Fruit fly (Drosophila melanogaster) whole organism, wandering third instar larva: ENCODE results near the gene CG15891.

Experiments used
- Abd-B ChIP-seq: fragments of >200 bp; optimal IDR thresholded peaks from 2 replicates; lab custom pipeline; 2017; ENCODE audit warnings: missing biosample characterization, missing genetic modification characterization
- CG9705 ChIP-seq: fragments of 200-800 bp; sonication (Bioruptor generic); optimal IDR thresholded peaks from 2 replicates; lab custom pipeline; 2018; ENCODE audit warnings: missing biosample characterization, mild to moderate bottlenecking, missing genetic modification characterization
- CrebA ChIP-seq: fragments of 200-800 bp; sonication (Bioruptor generic); optimal IDR thresholded peaks from 2 replicates; lab custom pipeline; 2016; ENCODE audit warnings: missing biosample characterization, mild to moderate bottlenecking, missing genetic modification characterization, borderline replicate concordance
- Dfd ChIP-seq: fragments of >200 bp; optimal IDR thresholded peaks from 2 replicates; lab custom pipeline; 2017; ENCODE audit warnings: missing biosample characterization, missing genetic modification characterization
- Dif ChIP-seq: fragments of 200-275, 200-300 bp; sonication (Bioruptor generic); optimal IDR thresholded peaks from 2 replicates; lab custom pipeline; 2018; ENCODE audit warnings: missing biosample characterization, missing genetic modification characterization; ENCODE audit not compliant: partially characterized antibody
- GATAd ChIP-seq: sonication (Bioruptor generic); optimal IDR thresholded peaks from 2 replicates; lab custom pipeline; 2016; ENCODE audit warnings: missing biosample characterization, missing genetic modification characterization
- HLH106 ChIP-seq: fragments of 200-800 bp; optimal IDR thresholded peaks from 3 replicates; lab custom pipeline; 2019; ENCODE audit warnings: missing biosample characterization, mild to moderate bottlenecking, missing genetic modification characterization, moderate library complexity
- Hnf4 ChIP-seq: fragments of 200-800 bp; sonication (Bioruptor generic); optimal IDR thresholded peaks from 2 replicates; lab custom pipeline; 2016; ENCODE audit warnings: missing biosample characterization, mild to moderate bottlenecking, missing genetic modification characterization
- Hr78 ChIP-seq: fragments of >200 bp; optimal IDR thresholded peaks from 2 replicates; lab custom pipeline; 2017; ENCODE audit warnings: missing biosample characterization, missing genetic modification characterization
- Hr83 ChIP-seq: fragments of 200-300 bp; sonication (Bioruptor generic); optimal IDR thresholded peaks from 2 replicates; lab custom pipeline; 2016; ENCODE audit warnings: missing biosample characterization, mild to moderate bottlenecking, missing genetic modification characterization, moderate library complexity; ENCODE audit not compliant: poor library complexity, severe bottlenecking
- Mio ChIP-seq: sonication (Bioruptor generic); optimal IDR thresholded peaks from 2 replicates; lab custom pipeline; 2016; ENCODE audit warnings: missing biosample characterization, missing genetic modification characterization
- N ChIP-seq: fragments of >200 bp; optimal IDR thresholded peaks from 2 replicates; lab custom pipeline; 2018; ENCODE audit warnings: missing biosample characterization, missing external identifiers, missing genetic modification characterization
- OdsH ChIP-seq: fragments of 200-800 bp; sonication (Bioruptor generic); optimal IDR thresholded peaks from 2 replicates; lab custom pipeline; 2016; ENCODE audit warnings: missing biosample characterization, mild to moderate bottlenecking, missing genetic modification characterization
- Rel ChIP-seq, 2 experiments: fragments of 200-800 bp; sonication (Bioruptor generic) in 1 of 2; optimal IDR thresholded peaks; 2 replicates in 1 of 2; 3 replicates in 1 of 2; lab custom pipeline; 2016 to 2019; ENCODE audit warnings: mild to moderate bottlenecking in 2 of 2, missing biosample characterization in 2 of 2, missing genetic modification characterization in 2 of 2, moderate library complexity in 1 of 2
- Sp1 ChIP-seq: fragments of 200-800 bp; sonication (Bioruptor generic); optimal IDR thresholded peaks from 3 replicates; lab custom pipeline; 2019; ENCODE audit warnings: missing biosample characterization, mild to moderate bottlenecking, missing genetic modification characterization, moderate library complexity
- br ChIP-seq: fragments of 200-800 bp; sonication (Bioruptor generic); optimal IDR thresholded peaks from 2 replicates; lab custom pipeline; 2016; ENCODE audit warnings: missing biosample characterization, missing genetic modification characterization
- brk ChIP-seq: fragments of 200-800 bp; sonication (Bioruptor generic); optimal IDR thresholded peaks from 2 replicates; lab custom pipeline; 2016; ENCODE audit warnings: missing biosample characterization, mild to moderate bottlenecking, missing genetic modification characterization
- dl ChIP-seq, 2 experiments: fragments of 175-275, 200-275 bp in 1 of 2; fragments of 200-275 bp in 1 of 2; sonication (Bioruptor generic); optimal IDR thresholded peaks; lab custom pipeline; 2018; ENCODE audit warnings: mild to moderate bottlenecking in 2 of 2, missing biosample characterization in 2 of 2, missing genetic modification characterization in 2 of 2, moderate library complexity in 2 of 2; ENCODE audit not compliant: partially characterized antibody in 2 of 2, insufficient read depth in 1 of 2
- dmrt93B ChIP-seq: fragments of 200-800 bp; sonication (Bioruptor generic); optimal IDR thresholded peaks from 2 replicates; lab custom pipeline; 2018; ENCODE audit warnings: missing biosample characterization, mild to moderate bottlenecking, missing genetic modification characterization
- dsf ChIP-seq: sonication (Bioruptor generic); optimal IDR thresholded peaks from 2 replicates; lab custom pipeline; 2016; ENCODE audit warnings: missing biosample characterization, missing genetic modification characterization, borderline replicate concordance
- ey ChIP-seq: fragments of 200-800 bp; sonication (Bioruptor generic); optimal IDR thresholded peaks from 2 replicates; lab custom pipeline; 2016; ENCODE audit warnings: missing biosample characterization, missing genetic modification characterization
- foxo ChIP-seq, 2 experiments: fragments of 200-800 bp; sonication (Bioruptor generic); optimal IDR thresholded peaks; 2 replicates in 1 of 2; 3 replicates in 1 of 2; lab custom pipeline; 2016 to 2017; ENCODE audit warnings: missing biosample characterization in 2 of 2, missing genetic modification characterization in 2 of 2
- fru ChIP-seq: fragments of 200-800 bp; sonication (Bioruptor generic); optimal IDR thresholded peaks from 3 replicates; lab custom pipeline; 2016; ENCODE audit warnings: missing biosample characterization, mild to moderate bottlenecking, missing genetic modification characterization
- h ChIP-seq: fragments of 200-800 bp; sonication (Bioruptor generic); optimal IDR thresholded peaks from 3 replicates; lab custom pipeline; 2016; ENCODE audit warnings: missing biosample characterization, mild to moderate bottlenecking, missing genetic modification characterization
- psq ChIP-seq: fragments of 200-800 bp; sonication (Bioruptor generic); optimal IDR thresholded peaks from 3 replicates; lab custom pipeline; 2017; ENCODE audit warnings: missing biosample characterization, mild to moderate bottlenecking, missing genetic modification characterization, moderate library complexity
- rgr ChIP-seq: fragments of 200-800 bp; sonication (Bioruptor generic); optimal IDR thresholded peaks from 3 replicates; lab custom pipeline; 2016; ENCODE audit warnings: missing biosample characterization, mild to moderate bottlenecking, missing genetic modification characterization
- sv ChIP-seq: fragments of 200-800 bp; sonication (Bioruptor generic); optimal IDR thresholded peaks from 3 replicates; lab custom pipeline; 2016; ENCODE audit warnings: missing biosample characterization, missing genetic modification characterization
- tai ChIP-seq: sonication (Bioruptor generic); optimal IDR thresholded peaks from 2 replicates; lab custom pipeline; 2016; ENCODE audit warnings: missing biosample characterization, missing genetic modification characterization
- usp ChIP-seq: fragments of >200 bp; optimal IDR thresholded peaks from 2 replicates; lab custom pipeline; 2017; ENCODE audit warnings: missing biosample characterization, missing genetic modification characterization

CG15891 gene

dm6 chrX:6341678-6342077 lies 46.5 kb upstream of the CG15891 start:
- peak; percentile 43 for TF ChIP-seq psq (GFP tag; lab: Kevin White, UChicago)
- no peak for TF ChIP-seq Abd-B (GFP tag; lab: Kevin White, UChicago)
- no peak for TF ChIP-seq Rel (GFP tag; optimal IDR thresholded peaks at IDR 0.05; lab: Kevin White, UChicago)
- TF ChIP-seq Rel (tag; optimal IDR thresholded peaks at IDR 0.05; lab: Kevin White, UChicago) = peak; percentile 7
- no peak for TF ChIP-seq CG9705 (GFP tag; lab: Kevin White, UChicago)
- TF ChIP-seq CrebA (GFP tag; lab: Kevin White, UChicago) = no peak

dm6 chrX:6340593-6341068 lies 45.5 kb upstream of the CG15891 start:
- TF ChIP-seq Hr78 (GFP tag; lab: Kevin White, UChicago) = no peak
- TF ChIP-seq Rel (GFP tag; optimal IDR thresholded peaks at IDR 0.05; lab: Kevin White, UChicago) = no peak
- TF ChIP-seq Rel (tag; optimal IDR thresholded peaks at IDR 0.05; lab: Kevin White, UChicago) = peak; percentile 42
- peak; percentile 92 for TF ChIP-seq Sp1 (GFP tag; lab: Kevin White, UChicago)
- TF ChIP-seq HLH106 (tag; lab: Kevin White, UChicago) = peak; percentile 88
- TF ChIP-seq dmrt93B (GFP tag; lab: Kevin White, UChicago) = peak; percentile 85
- no peak for TF ChIP-seq dsf
- peak; percentile 73 for TF ChIP-seq rgr (GFP tag; lab: Kevin White, UChicago)
- no peak for TF ChIP-seq Hr83 (GFP tag; lab: Kevin White, UChicago)
- TF ChIP-seq psq (GFP tag; lab: Kevin White, UChicago) = peak; percentile 51
- TF ChIP-seq Hnf4 (GFP tag; lab: Kevin White, UChicago) = peak; percentile 49
- peak; percentile 57 for TF ChIP-seq ey (GFP tag; lab: Kevin White, UChicago)
- peak; percentile 79 for TF ChIP-seq br (GFP tag; lab: Kevin White, UChicago)
- no peak for TF ChIP-seq tai (GFP tag; lab: Kevin White, UChicago)
- peak; percentile 72 for TF ChIP-seq CG9705 (GFP tag; lab: Kevin White, UChicago)
- peak in 1 of 2 experiments; percentile 78 for TF ChIP-seq foxo (GFP tag; optimal IDR thresholded peaks at IDR 0.05; lab: Kevin White, UChicago)
- TF ChIP-seq h (GFP tag; lab: Kevin White, UChicago) = peak; percentile 75
- peak; percentile 78 for TF ChIP-seq fru (GFP tag; lab: Kevin White, UChicago)
- TF ChIP-seq sv = peak; percentile 66
- TF ChIP-seq OdsH (GFP tag; lab: Kevin White, UChicago) = peak; percentile 76
- TF ChIP-seq N = no peak
- no peak for TF ChIP-seq Dfd (GFP tag; lab: Kevin White, UChicago)
- TF ChIP-seq GATAd (GFP tag; lab: Kevin White, UChicago) = no peak
- TF ChIP-seq brk = peak; percentile 30
- no peak for TF ChIP-seq CrebA (GFP tag; lab: Kevin White, UChicago)

- TF ChIP-seq h (GFP tag; lab: Kevin White, UChicago) = no peak
- TF ChIP-seq Abd-B (GFP tag; lab: Kevin White, UChicago) = no peak
- TF ChIP-seq psq (GFP tag; lab: Kevin White, UChicago) = peak; percentile 87
- no peak for TF ChIP-seq brk
- TF ChIP-seq Sp1 (GFP tag; lab: Kevin White, UChicago) = no peak
- no peak for TF ChIP-seq CG9705 (GFP tag; lab: Kevin White, UChicago)
Observed at dm6 chrX:6339970-6340548, 44.9 kb upstream of the CG15891 start.

dm6 chrX:6338738-6339614 lies 43.8 kb upstream of the CG15891 start:
- peak; percentile 8 for TF ChIP-seq Hnf4 (GFP tag; lab: Kevin White, UChicago)
- no peak for TF ChIP-seq Hr83 (GFP tag; lab: Kevin White, UChicago)
- peak in 1 of 2 experiments; percentile 62 for TF ChIP-seq foxo (GFP tag; optimal IDR thresholded peaks at IDR 0.05; lab: Kevin White, UChicago)
- TF ChIP-seq Dif (GFP tag; lab: Kevin White, UChicago) = peak; percentile 59
- TF ChIP-seq OdsH (GFP tag; lab: Kevin White, UChicago) = peak; percentile 23
- peak; percentile 53 for TF ChIP-seq HLH106 (tag; lab: Kevin White, UChicago)
- TF ChIP-seq ey (GFP tag; lab: Kevin White, UChicago) = peak; percentile 48
- peak; percentile 13 for TF ChIP-seq Sp1 (GFP tag; lab: Kevin White, UChicago)
- peak; percentile 55 for TF ChIP-seq h (GFP tag; lab: Kevin White, UChicago)
- no peak for TF ChIP-seq Mio (GFP tag; lab: Kevin White, UChicago)
- peak; percentile 39 for TF ChIP-seq br (GFP tag; lab: Kevin White, UChicago)
- TF ChIP-seq usp = no peak
- TF ChIP-seq brk = no peak
- peak; percentile 57 for TF ChIP-seq fru (GFP tag; lab: Kevin White, UChicago)
- TF ChIP-seq rgr (GFP tag; lab: Kevin White, UChicago) = peak; percentile 19
- TF ChIP-seq dmrt93B (GFP tag; lab: Kevin White, UChicago) = peak; percentile 22
- peak; percentile 14 to 47 for TF ChIP-seq dl (GFP tag; optimal IDR thresholded peaks at IDR 0.05; lab: Kevin White, UChicago; ENCODE audit: insufficient read depth in 1 of 2, partially characterized antibody in 2 of 2)
